Fruit fly (Drosophila melanogaster): ENCODE measurements around the gene fan.

dm6 chr3L:8151727-8152199, 42.8 kb downstream of the fan start, which contains the start of gene CG13676:
- TF ChIP-seq Sin3A (optimal IDR thresholded peaks at IDR 0.05) (no peak), h (optimal IDR thresholded peaks at IDR 0.05) (no peak), Myc (optimal IDR thresholded peaks at IDR 0.05) (no peak)
